Worm (Caenorhabditis elegans): ENCODE measurements around the gene epg-9.

epg-9 gene

ce11 chrIV:2603556-2604021 is 2.6 kb downstream of the epg-9 start:
- TF ChIP-seq lin-38 (GFP tag; IDR thresholded peaks at IDR 0.05) (peak; percentile 37), mep-1 (tag; optimal IDR thresholded peaks at IDR 0.05) (peak; percentile 2), Y48G9A.11 (GFP tag; IDR thresholded peaks at IDR 0.05) (peak; percentile 57; the same call in 1 of the 2 replicates), ama-1 (optimal IDR thresholded peaks at IDR 0.05) (peak; percentile 28), lim-7 (GFP tag; IDR thresholded peaks at IDR 0.05) (0 out of 2 replicates have a peak, but pooled peaks have one; percentile 31), nhr-41 (GFP tag; IDR thresholded peaks at IDR 0.05) (peak; percentile 33; the same call in 1 of the 2 replicates), dmd-9 (GFP tag; IDR thresholded peaks at IDR 0.05) (no peak), lin-13 (GFP tag; optimal IDR thresholded peaks at IDR 0.05) (peak; percentile 48), hlh-30 (tag; optimal IDR thresholded peaks at IDR 0.05; ENCODE audit: insufficient read depth) (peak; percentile 89), nhr-111 (GFP tag; optimal IDR thresholded peaks at IDR 0.05) (no peak), snpc-1.2 (GFP tag; IDR thresholded peaks at IDR 0.05) (peak; percentile 53), ceh-20 (GFP tag; IDR thresholded peaks at IDR 0.05) (no peak; the same call in 1 of the 2 replicates), dmd-6 (GFP tag; IDR thresholded peaks at IDR 0.05) (peak; percentile 23; the same call in 1 of the 2 replicates), lsy-2 (tag; optimal IDR thresholded peaks at IDR 0.05) (peak in 1 of 2 experiments; percentile 46), fos-1 (tag; optimal IDR thresholded peaks at IDR 0.05) (no peak), aha-1 (tag) (peak; percentile 94), F44E2.7 (GFP tag; IDR thresholded peaks at IDR 0.05) (no peak), ceh-32 (tag; optimal IDR thresholded peaks at IDR 0.05; ENCODE audit: poor library complexity) (no peak), set-16 (GFP tag; IDR thresholded peaks at IDR 0.05) (peak; percentile 74), nhr-77 (tag; optimal IDR thresholded peaks at IDR 0.05) (peak; percentile 31), hlh-11 (tag; optimal IDR thresholded peaks at IDR 0.05) (peak; percentile 81), zfp-2 (tag; optimal IDR thresholded peaks at IDR 0.05) (no peak), daf-16 (GFP tag; optimal IDR thresholded peaks at IDR 0.05) (no peak), daf-16 (tag; optimal IDR thresholded peaks at IDR 0.05) (peak; percentile 15), dve-1 (tag; optimal IDR thresholded peaks at IDR 0.05; ENCODE audit: insufficient read depth) (peak; percentile 25), Y75B8A.6 (GFP tag; IDR thresholded peaks at IDR 0.05) (no peak)

- TF ChIP-seq aha-1 (tag) (peak; percentile 91), lsy-2 (tag; optimal IDR thresholded peaks at IDR 0.05) (no peak)
Measured at ce11 chrIV:2606572-2606971, 5.6 kb downstream of the epg-9 start.

- peak; percentile 27 for TF ChIP-seq unc-130 (GFP tag; optimal IDR thresholded peaks at IDR 0.05)
- TF ChIP-seq sdz-12 (GFP tag; optimal IDR thresholded peaks at IDR 0.05), result peak; percentile 11
- no peak for TF ChIP-seq daf-16 (GFP tag; optimal IDR thresholded peaks at IDR 0.05)
- peak; percentile 5 for TF ChIP-seq daf-16 (tag; optimal IDR thresholded peaks at IDR 0.05)
- no peak for TF ChIP-seq T26A8.4 (GFP tag; IDR thresholded peaks at IDR 0.05)
- TF ChIP-seq nhr-6 (tag; optimal IDR thresholded peaks at IDR 0.05), result no peak
- peak; percentile 4 for TF ChIP-seq ama-1 (optimal IDR thresholded peaks at IDR 0.05)
- TF ChIP-seq zfp-2 (tag; optimal IDR thresholded peaks at IDR 0.05), result no peak
- TF ChIP-seq lin-38 (GFP tag; IDR thresholded peaks at IDR 0.05), result peak; percentile 41
- 0 out of 2 replicates have a peak, but pooled peaks have one; percentile 27 for TF ChIP-seq D1046.2 (GFP tag; IDR thresholded peaks at IDR 0.05)
- peak; percentile 3 for TF ChIP-seq mes-2 (tag; optimal IDR thresholded peaks at IDR 0.05; ENCODE audit: poor library complexity, severe bottlenecking)
- no peak for TF ChIP-seq ceh-20 (GFP tag; IDR thresholded peaks at IDR 0.05)
- TF ChIP-seq fos-1 (tag; optimal IDR thresholded peaks at IDR 0.05), result no peak
- TF ChIP-seq nhr-11 (tag; optimal IDR thresholded peaks at IDR 0.05), result no peak
- TF ChIP-seq mep-1 (tag; optimal IDR thresholded peaks at IDR 0.05), result peak; percentile 48
- no peak for TF ChIP-seq lin-39 (tag; optimal IDR thresholded peaks at IDR 0.05)
- TF ChIP-seq spr-1 (tag; optimal IDR thresholded peaks at IDR 0.05), result no peak
- TF ChIP-seq nhr-25 (tag; optimal IDR thresholded peaks at IDR 0.05; ENCODE audit: borderline replicate concordance, insufficient read depth), result no peak
- TF ChIP-seq aha-1 (tag), result peak; percentile 47
- TF ChIP-seq zfp-3 (GFP tag; conservative IDR thresholded peaks at IDR 0.05), result 0 out of 2 replicates have a peak, but pooled peaks have one; percentile 40
- peak; percentile 37 for TF ChIP-seq T20F7.1 (GFP tag; optimal IDR thresholded peaks at IDR 0.05)
- TF ChIP-seq Y48G9A.11 (GFP tag; IDR thresholded peaks at IDR 0.05), result peak; percentile 72
Measured at ce11 chrIV:2607513-2608101, 6.7 kb downstream of the epg-9 start, which contains the start of gene vamp-7. vamp-7 (plus strand) TSS chrIV:2608051.
